Worm (Caenorhabditis elegans) whole organism, L1 larva: Measurements from ENCODE around the gene F07G11.4.
"Not testable (repeated sequence)": the region's sequence is repeated elsewhere in the genome, so short reads cannot be mapped to it uniquely, and the experiment has no call there.

ENCODE experiments used
- C16A3.4 ChIP-seq: fragments of 150-350 bp; optimal IDR thresholded peaks from 2 replicates; lab custom pipeline; 2014; ENCODE audit warnings: missing biosample characterization, missing genetic modification characterization
- aly-2 ChIP-seq: fragments of 150-350 bp; optimal IDR thresholded peaks from 2 replicates; lab custom pipeline; 2014; ENCODE audit warnings: missing biosample characterization, missing genetic modification characterization
- blmp-1 ChIP-seq: fragments of 150-350 bp; optimal IDR thresholded peaks from 2 replicates; lab custom pipeline; 2014; ENCODE audit warnings: missing biosample characterization, missing genetic modification characterization
- ceh-8 ChIP-seq: fragments of 200-800 bp; sonication (Bioruptor generic); optimal IDR thresholded peaks from 2 replicates; lab custom pipeline; 2018; ENCODE audit warnings: mild to moderate bottlenecking, missing genetic modification characterization, moderate library complexity, missing compliant biosample characterization
- ceh-82 ChIP-seq, 3 experiments: fragments of 150-350 bp in 1 of 3; sonication (generic microtip) in 2 of 3; optimal IDR thresholded peaks; 2 replicates each; lab custom pipeline; 2014 to 2017; ENCODE audit warnings: missing biosample characterization in 3 of 3, missing genetic modification characterization in 3 of 3
- ceh-90 ChIP-seq: sonication (generic microtip); optimal IDR thresholded peaks from 2 replicates; lab custom pipeline; 2016; ENCODE audit warnings: missing genetic modification characterization, missing compliant biosample characterization
- ces-1 ChIP-seq: fragments of 150-350 bp; optimal IDR thresholded peaks from 2 replicates; lab custom pipeline; 2014; ENCODE audit warnings: missing biosample characterization, missing genetic modification reagents, missing genetic modification characterization
- dsc-1 ChIP-seq: sonication (generic microtip); optimal IDR thresholded peaks from 2 replicates; lab custom pipeline; 2016; ENCODE audit warnings: mild to moderate bottlenecking, missing genetic modification characterization, missing compliant biosample characterization
- efl-1 ChIP-seq, 4 experiments: fragments of 150-350 bp; optimal IDR thresholded peaks in 3 of 4; peaks in 1 of 4; 1 replicate in 1 of 4; 2 replicates in 3 of 4; lab custom pipeline; 2014; ENCODE audit warnings: missing biosample characterization in 2 of 4, missing genetic modification characterization in 2 of 4, missing genetic modification reagents in 2 of 4
- efl-3 ChIP-seq: fragments of 200-800 bp; sonication (Bioruptor generic); optimal IDR thresholded peaks from 2 replicates; lab custom pipeline; 2018; ENCODE audit warnings: mild to moderate bottlenecking, missing genetic modification characterization, missing compliant biosample characterization
- egl-13 ChIP-seq: sonication (generic microtip); optimal IDR thresholded peaks from 2 replicates; lab custom pipeline; 2016; ENCODE audit warnings: missing genotype, missing genetic modification reagents, missing genetic modification characterization, missing compliant biosample characterization
- egl-27 ChIP-seq, 2 experiments: fragments of 150-350 bp in 1 of 2; sonication (generic microtip); optimal IDR thresholded peaks; 3 replicates each; lab custom pipeline; 2017 to 2018; ENCODE audit warnings: missing biosample characterization in 2 of 2, missing genetic modification characterization in 2 of 2, missing genetic modification reagents in 2 of 2
- elt-3 ChIP-seq, 6 experiments: fragments of 150-350 bp in 1 of 6; sonication (generic microtip); optimal IDR thresholded peaks; 2 replicates each; lab custom pipeline; 2017 to 2018; ENCODE audit warnings: missing biosample characterization in 6 of 6, missing genetic modification characterization in 6 of 6, inconsistent platforms in 1 of 6
- fkh-4 ChIP-seq: sonication (generic microtip); optimal IDR thresholded peaks from 2 replicates; lab custom pipeline; 2016; ENCODE audit warnings: missing compliant biosample characterization, missing genetic modification characterization, borderline replicate concordance
- fkh-8 ChIP-seq: sonication (generic microtip); optimal IDR thresholded peaks from 2 replicates; lab custom pipeline; 2016; ENCODE audit warnings: mild to moderate bottlenecking, missing genetic modification characterization, missing compliant biosample characterization
- jun-1 ChIP-seq: fragments of 150-350 bp; optimal IDR thresholded peaks from 2 replicates; lab custom pipeline; 2014; ENCODE audit warnings: missing biosample characterization, missing genetic modification reagents, missing genetic modification characterization
- lin-15B ChIP-seq: fragments of 150-350 bp; sonication (generic microtip); optimal IDR thresholded peaks from 3 replicates; lab custom pipeline; 2014; ENCODE audit warnings: missing biosample characterization, missing genetic modification characterization
- nhr-11 ChIP-seq: fragments of 150-350 bp; optimal IDR thresholded peaks from 2 replicates; lab custom pipeline; 2014; ENCODE audit warnings: missing biosample characterization, missing genetic modification characterization
- nhr-12 ChIP-seq: sonication (generic microtip); optimal IDR thresholded peaks from 2 replicates; lab custom pipeline; 2017; ENCODE audit warnings: missing biosample characterization, missing genetic modification characterization
- nhr-19 ChIP-seq: fragments of 200-800 bp; sonication (Bioruptor generic); conservative IDR thresholded peaks from 2 replicates; pipeline ENCODE4 v1.3.6; 2022; ENCODE audit warnings: missing genetic modification characterization, missing compliant biosample characterization
- nhr-28 ChIP-seq: fragments of 150-350 bp; optimal IDR thresholded peaks from 2 replicates; lab custom pipeline; 2014; ENCODE audit warnings: missing biosample characterization, missing genetic modification characterization
- nhr-76 ChIP-seq: sonication (generic microtip); optimal IDR thresholded peaks from 2 replicates; lab custom pipeline; 2017; ENCODE audit warnings: missing biosample characterization, missing genetic modification characterization
- pag-3 ChIP-seq: sonication (generic microtip); optimal IDR thresholded peaks from 2 replicates; lab custom pipeline; 2017; ENCODE audit warnings: missing genetic modification characterization, mild to moderate bottlenecking, missing compliant biosample characterization, antibody characterized with exemption, borderline replicate concordance; ENCODE audit not compliant: insufficient read depth
- snpc-4 ChIP-seq: fragments of 150-350 bp; optimal IDR thresholded peaks from 2 replicates; lab custom pipeline; 2014; ENCODE audit warnings: missing biosample characterization, missing genetic modification characterization
- snu-23 ChIP-seq: sonication (generic microtip); optimal IDR thresholded peaks from 2 replicates; lab custom pipeline; 2016; ENCODE audit warnings: missing genetic modification characterization, missing compliant biosample characterization
- sup-37 ChIP-seq: fragments of 200-800 bp; sonication (Bioruptor generic); optimal IDR thresholded peaks from 2 replicates; lab custom pipeline; 2018; ENCODE audit warnings: mild to moderate bottlenecking, missing genetic modification characterization, missing compliant biosample characterization
- swsn-7 ChIP-seq: sonication (generic microtip); optimal IDR thresholded peaks from 2 replicates; lab custom pipeline; 2016; ENCODE audit warnings: missing genetic modification characterization, missing compliant biosample characterization
- unc-86 ChIP-seq: sonication (generic microtip); optimal IDR thresholded peaks from 2 replicates; lab custom pipeline; 2016; ENCODE audit warnings: missing genetic modification characterization, missing compliant biosample characterization
- unc-98 ChIP-seq: fragments of 200-800 bp; sonication (Bioruptor generic); IDR thresholded peaks from 2 replicates; pipeline ENCODE4 v1.3.6; 2022; ENCODE audit warnings: missing genetic modification characterization, missing compliant biosample characterization
- vab-15 ChIP-seq: sonication (generic microtip); optimal IDR thresholded peaks from 2 replicates; lab custom pipeline; 2017; ENCODE audit warnings: missing genotype, mild to moderate bottlenecking, missing genetic modification characterization, missing compliant biosample characterization
- zag-1 ChIP-seq: fragments of 150-350 bp; optimal IDR thresholded peaks from 2 replicates; lab custom pipeline; 2014; ENCODE audit warnings: missing biosample characterization, missing genetic modification characterization
- ztf-4 ChIP-seq: fragments of 150-350 bp; optimal IDR thresholded peaks from 2 replicates; lab custom pipeline; 2014; ENCODE audit warnings: missing biosample characterization, missing genetic modification characterization

Gene F07G11.4

ce11 chrV:7321915-7322314 lies 26.7 kb upstream of the F07G11.4 start, which contains the start of gene F10G2.10:
TSS of gene F10G2.10 (plus strand) at chrV:7322215.
- TF ChIP-seq aly-2 (tag; lab: Kevin White, UChicago) = no peak
- no peak for TF ChIP-seq sup-37
- TF ChIP-seq pag-3 (tag; lab: Kevin White, UChicago) = no peak
- TF ChIP-seq ceh-8 (GFP tag; lab: Kevin White, UChicago) = no peak
- TF ChIP-seq jun-1 (tag; lab: Kevin White, UChicago) = no peak
- no peak for TF ChIP-seq C16A3.4 (tag; lab: Kevin White, UChicago)

- TF ChIP-seq efl-1 (optimal IDR thresholded peaks at IDR 0.05; lab: Kevin White, UChicago) = no peak
- TF ChIP-seq efl-1 (GFP tag; optimal IDR thresholded peaks at IDR 0.05 in 1 of 2; lab: Kevin White, UChicago) = peak in 1 of 2 experiments; percentile 17
- TF ChIP-seq blmp-1 (tag; lab: Kevin White, UChicago) = no peak
- no peak for TF ChIP-seq nhr-76
These were observed 25.7 kb upstream of the F07G11.4 start, which contains the start of gene lmd-4 for ce11 chrV:7320909-7321308. TSS of gene lmd-4 (minus strand) at chrV:7321009.

- TF ChIP-seq nhr-28 (tag; lab: Kevin White, UChicago) (no peak), unc-86 (tag; lab: Kevin White, UChicago) (no peak), nhr-19 (GFP tag; lab: Robert Waterston, UW) (no peak)
These were observed 18.1 kb upstream of the F07G11.4 start, which contains the start of gene srx-6 for ce11 chrV:7313233-7313632. TSS of gene srx-6 (minus strand) at chrV:7313333.

ce11 chrV:7307089-7307488 lies 11.9 kb upstream of the F07G11.4 start, which contains the start of gene F07G11.1:
TSS of gene F07G11.1 (plus strand) at chrV:7307389.
- TF ChIP-seq efl-3 (no peak), efl-1 (optimal IDR thresholded peaks at IDR 0.05; lab: Kevin White, UChicago) (no peak), efl-1 (GFP tag; optimal IDR thresholded peaks at IDR 0.05 in 1 of 2; lab: Kevin White, UChicago) (peak in 1 of 2 experiments; percentile 28)

- not testable (repeated sequence) for TF ChIP-seq ces-1 (GFP tag; lab: Kevin White, UChicago); fkh-4 (tag; lab: Kevin White, UChicago); snpc-4
These were observed 9.3 kb upstream of the F07G11.4 start, which contains the start of gene F07G11.2 for ce11 chrV:7304506-7304905. TSS of gene F07G11.2 (plus strand) at chrV:7304806.

- no peak for TF ChIP-seq unc-98 (GFP tag; lab: Robert Waterston, UW)
- no peak for TF ChIP-seq nhr-12 (tag; lab: Kevin White, UChicago)
- TF ChIP-seq lin-15B (tag; lab: Kevin White, UChicago) = no peak
- no peak for TF ChIP-seq vab-15 (tag; lab: Kevin White, UChicago)
- TF ChIP-seq unc-86 (tag; lab: Kevin White, UChicago) = no peak
- no peak for TF ChIP-seq elt-3 (tag; optimal IDR thresholded peaks at IDR 0.05; lab: Kevin White, UChicago)
- TF ChIP-seq snu-23 (GFP tag; lab: Kevin White, UChicago) = no peak
- TF ChIP-seq ceh-90 (tag; lab: Kevin White, UChicago) = no peak
- TF ChIP-seq zag-1 (tag; lab: Kevin White, UChicago) = no peak
- no peak for TF ChIP-seq efl-1 (optimal IDR thresholded peaks at IDR 0.05; lab: Kevin White, UChicago)
- TF ChIP-seq efl-1 (GFP tag; optimal IDR thresholded peaks at IDR 0.05 in 1 of 2; lab: Kevin White, UChicago) = no peak
- no peak for TF ChIP-seq dsc-1
- TF ChIP-seq egl-27 (tag; optimal IDR thresholded peaks at IDR 0.05; lab: Kevin White, UChicago) = no peak
- no peak for TF ChIP-seq ceh-82 (tag; optimal IDR thresholded peaks at IDR 0.05; lab: Kevin White, UChicago)
- TF ChIP-seq egl-13 (tag; lab: Kevin White, UChicago) = no peak
- TF ChIP-seq ztf-4 (tag; lab: Kevin White, UChicago) = no peak
- no peak for TF ChIP-seq fkh-8 (tag; lab: Kevin White, UChicago)
- no peak for TF ChIP-seq nhr-11 (tag; lab: Kevin White, UChicago)
- no peak for TF ChIP-seq swsn-7
- TF ChIP-seq, all 84 proteins: peak for 0
These were observed 3.3 kb upstream of the F07G11.4 start, which contains the start of gene F07G11.3 for ce11 chrV:7298463-7298862. TSS of gene F07G11.3 (plus strand) at chrV:7298763.
